Fruit fly (Drosophila melanogaster): Measurements from ENCODE around the gene bur.

DNA sequence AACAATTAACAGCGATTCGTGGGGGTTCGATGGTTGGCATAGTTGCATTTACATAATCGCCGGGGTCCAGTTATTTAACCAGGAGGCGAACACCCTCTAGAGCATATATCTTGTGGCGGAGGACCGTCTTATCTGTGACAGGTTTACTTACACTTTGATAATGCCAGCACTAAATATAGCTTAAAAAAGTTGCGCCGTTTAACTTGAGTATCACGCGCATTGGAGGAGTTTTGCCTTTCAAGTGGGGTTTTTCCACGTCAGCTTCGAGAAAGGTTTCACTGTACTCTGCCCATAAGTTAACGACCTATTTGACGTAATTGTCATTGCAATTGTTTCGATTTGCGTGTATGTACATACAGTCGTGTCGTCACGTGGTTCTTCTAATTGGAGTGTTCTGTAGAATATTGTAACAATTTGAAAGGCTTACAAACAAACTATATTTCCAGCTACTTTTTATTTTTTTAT, 10.3 kb downstream of the bur start:
- TF ChIP-seq CG8478 (optimal IDR thresholded peaks at IDR 0.05) (no peak), CTCF (optimal IDR thresholded peaks at IDR 0.05) (no peak)

All from S2 (cell line).